Fruit fly (Drosophila melanogaster): ENCODE data around the gene CG15317.

Gene CG15317

dm6 chrX:9578696-9579509, 22.6 kb upstream of the CG15317 start (continued):
- TF ChIP-seq Abd-B (GFP tag; optimal IDR thresholded peaks at IDR 0.05) = peak; percentile 98
- TF ChIP-seq Myb (GFP tag; optimal IDR thresholded peaks at IDR 0.05) = peak; percentile 93
- TF ChIP-seq CG30431 (GFP tag; optimal IDR thresholded peaks at IDR 0.05) = peak; percentile 99
- peak; percentile 98 for TF ChIP-seq sim (GFP tag; IDR thresholded peaks at IDR 0.05)
- peak; percentile 99 for TF ChIP-seq CG8765 (GFP tag; IDR thresholded peaks at IDR 0.05)
- peak; percentile 99 for TF ChIP-seq jumu (GFP tag; optimal IDR thresholded peaks at IDR 0.05)
- peak; percentile 76 for TF ChIP-seq CG3995 (GFP tag; optimal IDR thresholded peaks at IDR 0.05)
- TF ChIP-seq Hr78 (GFP tag; optimal IDR thresholded peaks at IDR 0.05) = peak in 1 of 2 experiments; percentile 91
- peak; percentile 60 for TF ChIP-seq Nf-YC (tag; optimal IDR thresholded peaks at IDR 0.05)
- peak; percentile 99 for TF ChIP-seq CG5953 (GFP tag; IDR thresholded peaks at IDR 0.05)
- peak; percentile 99 for TF ChIP-seq CHES-1-like (GFP tag; optimal IDR thresholded peaks at IDR 0.05)
- TF ChIP-seq CoRest (tag; optimal IDR thresholded peaks at IDR 0.05) = peak; percentile 98
- TF ChIP-seq cato (GFP tag; optimal IDR thresholded peaks at IDR 0.05; ENCODE audit: borderline replicate concordance) = peak; percentile 98
- TF ChIP-seq seq (GFP tag; IDR thresholded peaks at IDR 0.05) = peak; percentile 97
- peak; percentile 98 for TF ChIP-seq phol (tag; optimal IDR thresholded peaks at IDR 0.05)
- TF ChIP-seq az2 (GFP tag; optimal IDR thresholded peaks at IDR 0.05) = peak; percentile 99
- peak; percentile 99 for TF ChIP-seq CG11247 (GFP tag; IDR thresholded peaks at IDR 0.05)
- TF ChIP-seq CG2129 (GFP tag; IDR thresholded peaks at IDR 0.05; ENCODE audit: partially characterized antibody) = no peak
- peak; percentile 98 for TF ChIP-seq Mes4 (GFP tag; optimal IDR thresholded peaks at IDR 0.05)
- peak in 1 of 3 experiments; percentile 99 for TF ChIP-seq lola (GFP tag; optimal IDR thresholded peaks at IDR 0.05)
- peak; percentile 99 for TF ChIP-seq dmrt11E (tag; optimal IDR thresholded peaks at IDR 0.05)
- TF ChIP-seq Rx (GFP tag; IDR thresholded peaks at IDR 0.05) = peak; percentile 99
- TF ChIP-seq CG4854 (GFP tag; optimal IDR thresholded peaks at IDR 0.05) = peak; percentile 96
- peak; percentile 99 for TF ChIP-seq Sox102F (GFP tag; optimal IDR thresholded peaks at IDR 0.05)
- peak; percentile 99 for TF ChIP-seq zfh2 (GFP tag; optimal IDR thresholded peaks at IDR 0.05)
- peak; percentile 96 for TF ChIP-seq onecut (GFP tag; IDR thresholded peaks at IDR 0.05)
- TF ChIP-seq CG17612 (GFP tag; IDR thresholded peaks at IDR 0.05) = peak; percentile 96
- peak; percentile 98 for TF ChIP-seq ase (GFP tag; IDR thresholded peaks at IDR 0.05)
- peak; percentile 95 for TF ChIP-seq CrebB (tag; optimal IDR thresholded peaks at IDR 0.05)
- peak; percentile 96 for TF ChIP-seq CG12071 (GFP tag; optimal IDR thresholded peaks at IDR 0.05)
- peak; percentile 98 for TF ChIP-seq CG3726 (GFP tag; IDR thresholded peaks at IDR 0.05)
- TF ChIP-seq vnd (GFP tag; IDR thresholded peaks at IDR 0.05; ENCODE audit: partially characterized antibody) = no peak
- peak; percentile 55 for TF ChIP-seq stwl (tag; optimal IDR thresholded peaks at IDR 0.05)
- TF ChIP-seq CG15073 (GFP tag; optimal IDR thresholded peaks at IDR 0.05) = peak; percentile 89
- TF ChIP-seq CG12104 (GFP tag; optimal IDR thresholded peaks at IDR 0.05) = peak; percentile 94
- no peak for TF ChIP-seq usp (GFP tag; optimal IDR thresholded peaks at IDR 0.05)
- TF ChIP-seq CG8388 (GFP tag; optimal IDR thresholded peaks at IDR 0.05) = peak; percentile 97
- peak; percentile 97 for TF ChIP-seq repo (GFP tag; optimal IDR thresholded peaks at IDR 0.05)
- TF ChIP-seq sens-2 (GFP tag; IDR thresholded peaks at IDR 0.05) = peak; percentile 98
- peak; percentile 84 for TF ChIP-seq CG1832 (GFP tag; optimal IDR thresholded peaks at IDR 0.05)
- peak; percentile 91 for TF ChIP-seq CG6654 (GFP tag; optimal IDR thresholded peaks at IDR 0.05)
- TF ChIP-seq Hey (tag; optimal IDR thresholded peaks at IDR 0.05) = peak; percentile 85
- peak; percentile 98 for TF ChIP-seq gro (GFP tag; optimal IDR thresholded peaks at IDR 0.05)
- TF ChIP-seq dysf (GFP tag; IDR thresholded peaks at IDR 0.05) = peak; percentile 99
- TF ChIP-seq danr (GFP tag; IDR thresholded peaks at IDR 0.05) = peak; percentile 97
- TF ChIP-seq HmgZ (tag; optimal IDR thresholded peaks at IDR 0.05) = peak; percentile 97
- peak; percentile 98 for TF ChIP-seq CG14014 (GFP tag; IDR thresholded peaks at IDR 0.05)
- peak; percentile 99 for TF ChIP-seq CG2875 (GFP tag; optimal IDR thresholded peaks at IDR 0.05)
- peak; percentile 90 for TF ChIP-seq CG10147 (GFP tag; optimal IDR thresholded peaks at IDR 0.05)

Measured in whole organism, embryonic.